Worm (Caenorhabditis elegans) whole organism, L3 larva: ENCODE data around the gene abcf-3.
A peak's percentile ranks its signal among the peaks of the same experiment; 100 is the strongest.

Experiments used
- R02D3.7 ChIP-seq: fragments of 150-350 bp; optimal IDR thresholded peaks from 2 replicates; lab custom pipeline; 2014; ENCODE audit warnings: missing biosample characterization, missing genetic modification characterization
- ZK546.5 ChIP-seq: sonication (generic microtip); optimal IDR thresholded peaks from 2 replicates; lab custom pipeline; 2017; ENCODE audit warnings: missing biosample characterization, missing genetic modification characterization
- ceh-16 ChIP-seq: sonication (generic microtip); optimal IDR thresholded peaks from 2 replicates; lab custom pipeline; 2017; ENCODE audit warnings: missing biosample characterization, missing genetic modification characterization
- ceh-28 ChIP-seq: fragments of 150-350 bp; optimal IDR thresholded peaks from 2 replicates; lab custom pipeline; 2014; ENCODE audit warnings: missing biosample characterization, missing genetic modification reagents, missing genetic modification characterization
- ceh-82 ChIP-seq: fragments of 150-350 bp; optimal IDR thresholded peaks from 2 replicates; lab custom pipeline; 2014; ENCODE audit warnings: missing biosample characterization, missing genetic modification characterization
- ceh-9 ChIP-seq: sonication (generic microtip); optimal IDR thresholded peaks from 2 replicates; lab custom pipeline; 2018; ENCODE audit warnings: missing biosample characterization, missing genetic modification characterization
- egl-27 ChIP-seq: sonication (generic microtip); optimal IDR thresholded peaks from 4 replicates; lab custom pipeline; 2017; ENCODE audit warnings: missing biosample characterization, missing genetic modification reagents, missing genetic modification characterization
- egl-5 ChIP-seq: fragments of 150-350 bp; optimal IDR thresholded peaks from 2 replicates; lab custom pipeline; 2017; ENCODE audit warnings: missing biosample characterization, missing genetic modification reagents, missing genetic modification characterization, inconsistent platforms
- elt-1 ChIP-seq: fragments of 150-350 bp; optimal IDR thresholded peaks from 2 replicates; lab custom pipeline; 2014; ENCODE audit warnings: missing biosample characterization, missing genetic modification characterization
- elt-2 ChIP-seq: sonication (generic microtip); optimal IDR thresholded peaks from 2 replicates; lab custom pipeline; 2016; ENCODE audit warnings: missing genetic modification reagents, mild to moderate bottlenecking, missing genetic modification characterization, missing compliant biosample characterization
- elt-3 ChIP-seq, 3 experiments: fragments of 150-350 bp in 1 of 3; sonication (generic microtip) in 2 of 3; optimal IDR thresholded peaks; 2 replicates in 2 of 3; 4 replicates in 1 of 3; lab custom pipeline; 2014 to 2017; ENCODE audit warnings: missing biosample characterization in 3 of 3, missing genetic modification characterization in 3 of 3
- eor-1 ChIP-seq, 2 experiments: fragments of 150-350 bp; optimal IDR thresholded peaks; 2 replicates each; lab custom pipeline; 2014 to 2018; ENCODE audit warnings: missing biosample characterization in 2 of 2, missing genetic modification characterization in 2 of 2
- fkh-10 ChIP-seq: sonication (generic microtip); optimal IDR thresholded peaks from 2 replicates; lab custom pipeline; 2017; ENCODE audit warnings: missing biosample characterization, missing genetic modification reagents, missing genetic modification characterization
- fkh-2 ChIP-seq: fragments of 150-350 bp; optimal IDR thresholded peaks from 2 replicates; lab custom pipeline; 2014; ENCODE audit warnings: missing biosample characterization, missing genetic modification reagents, missing genetic modification characterization
- hmg-11 ChIP-seq: sonication (generic microtip); optimal IDR thresholded peaks from 2 replicates; lab custom pipeline; 2016; ENCODE audit warnings: missing genetic modification characterization, missing compliant biosample characterization
- jun-1 ChIP-seq: fragments of 150-350 bp; optimal IDR thresholded peaks from 2 replicates; lab custom pipeline; 2014; ENCODE audit warnings: missing biosample characterization, missing genetic modification reagents, missing genetic modification characterization
- lin-15B ChIP-seq: fragments of 150-350 bp; optimal IDR thresholded peaks from 2 replicates; lab custom pipeline; 2014; ENCODE audit warnings: missing biosample characterization, missing genetic modification characterization
- lin-39 ChIP-seq: fragments of 150-350 bp; optimal IDR thresholded peaks from 2 replicates; lab custom pipeline; 2018; ENCODE audit warnings: missing biosample characterization, missing genetic modification reagents, missing genetic modification characterization
- lsy-12 ChIP-seq: sonication (generic microtip); optimal IDR thresholded peaks from 2 replicates; lab custom pipeline; 2016; ENCODE audit warnings: mild to moderate bottlenecking, missing genetic modification characterization, missing compliant biosample characterization
- mdl-1 ChIP-seq: fragments of 150-350 bp; optimal IDR thresholded peaks from 2 replicates; lab custom pipeline; 2014; ENCODE audit warnings: missing biosample characterization, missing genetic modification characterization
- nfya-1 ChIP-seq: sonication (generic microtip); optimal IDR thresholded peaks from 2 replicates; lab custom pipeline; 2017; ENCODE audit warnings: missing genetic modification characterization, mild to moderate bottlenecking, missing compliant biosample characterization, antibody characterized with exemption, moderate library complexity; ENCODE audit not compliant: insufficient read depth
- nhr-11 ChIP-seq: fragments of 150-350 bp; optimal IDR thresholded peaks from 2 replicates; lab custom pipeline; 2014; ENCODE audit warnings: missing biosample characterization, missing genetic modification characterization
- nhr-23 ChIP-seq: fragments of 150-350 bp; optimal IDR thresholded peaks from 2 replicates; lab custom pipeline; 2014; ENCODE audit warnings: missing biosample characterization, missing genetic modification reagents, missing genetic modification characterization
- nhr-237 ChIP-seq: fragments of 150-350 bp; optimal IDR thresholded peaks from 2 replicates; lab custom pipeline; 2014; ENCODE audit warnings: missing biosample characterization, missing genetic modification characterization
- nhr-25 ChIP-seq: sonication (generic microtip); optimal IDR thresholded peaks from 2 replicates; lab custom pipeline; 2017; ENCODE audit warnings: missing biosample characterization, missing genetic modification characterization
- nhr-28 ChIP-seq: fragments of 150-350 bp; optimal IDR thresholded peaks from 2 replicates; lab custom pipeline; 2014; ENCODE audit warnings: missing biosample characterization, missing genetic modification characterization
- nhr-43 ChIP-seq: sonication (generic microtip); optimal IDR thresholded peaks from 2 replicates; lab custom pipeline; 2016; ENCODE audit warnings: mild to moderate bottlenecking, missing genetic modification characterization, missing compliant biosample characterization; ENCODE audit not compliant: poor library complexity, severe bottlenecking
- nhr-67 ChIP-seq: fragments of 150-350 bp; optimal IDR thresholded peaks from 2 replicates; lab custom pipeline; 2014; ENCODE audit warnings: missing biosample characterization, missing genetic modification characterization
- nhr-76 ChIP-seq: fragments of 150-350 bp; sonication (generic microtip); optimal IDR thresholded peaks from 5 replicates; lab custom pipeline; 2014; ENCODE audit warnings: missing biosample characterization, missing genetic modification characterization
- nhr-77 ChIP-seq: fragments of 150-350 bp; optimal IDR thresholded peaks from 2 replicates; lab custom pipeline; 2014; ENCODE audit warnings: missing biosample characterization, missing genetic modification characterization
- pha-4 ChIP-seq: fragments of 150-350 bp; optimal IDR thresholded peaks from 2 replicates; lab custom pipeline; 2014; ENCODE audit warnings: missing biosample characterization, missing genetic modification reagents, missing genetic modification characterization
- pqm-1 ChIP-seq: fragments of 150-350 bp; optimal IDR thresholded peaks from 2 replicates; lab custom pipeline; 2017; ENCODE audit warnings: missing biosample characterization, missing genetic modification characterization, inconsistent platforms
- sea-2 ChIP-seq: fragments of 150-350 bp; sonication (generic microtip); optimal IDR thresholded peaks from 4 replicates; lab custom pipeline; 2014; ENCODE audit warnings: missing biosample characterization, missing genetic modification reagents, missing genetic modification characterization
- skn-1 ChIP-seq: fragments of 150-350 bp; optimal IDR thresholded peaks from 2 replicates; lab custom pipeline; 2014; ENCODE audit warnings: missing biosample characterization, missing genetic modification characterization
- snpc-4 ChIP-seq: fragments of 150-350 bp; optimal IDR thresholded peaks from 2 replicates; lab custom pipeline; 2014; ENCODE audit warnings: missing biosample characterization, missing genetic modification characterization
- tbx-2 ChIP-seq: sonication (generic microtip); optimal IDR thresholded peaks from 2 replicates; lab custom pipeline; 2016; ENCODE audit warnings: mild to moderate bottlenecking, missing genetic modification characterization, missing compliant biosample characterization
- unc-39 ChIP-seq: sonication (generic microtip); optimal IDR thresholded peaks from 4 replicates; lab custom pipeline; 2017; ENCODE audit warnings: missing biosample characterization, missing genetic modification characterization
- zag-1 ChIP-seq: fragments of 150-350 bp; optimal IDR thresholded peaks from 2 replicates; lab custom pipeline; 2014; ENCODE audit warnings: missing biosample characterization, missing genetic modification characterization
- ztf-11 ChIP-seq: fragments of 150-350 bp; optimal IDR thresholded peaks from 2 replicates; lab custom pipeline; 2014; ENCODE audit warnings: missing biosample characterization, missing genetic modification characterization

abcf-3 gene

DNA sequence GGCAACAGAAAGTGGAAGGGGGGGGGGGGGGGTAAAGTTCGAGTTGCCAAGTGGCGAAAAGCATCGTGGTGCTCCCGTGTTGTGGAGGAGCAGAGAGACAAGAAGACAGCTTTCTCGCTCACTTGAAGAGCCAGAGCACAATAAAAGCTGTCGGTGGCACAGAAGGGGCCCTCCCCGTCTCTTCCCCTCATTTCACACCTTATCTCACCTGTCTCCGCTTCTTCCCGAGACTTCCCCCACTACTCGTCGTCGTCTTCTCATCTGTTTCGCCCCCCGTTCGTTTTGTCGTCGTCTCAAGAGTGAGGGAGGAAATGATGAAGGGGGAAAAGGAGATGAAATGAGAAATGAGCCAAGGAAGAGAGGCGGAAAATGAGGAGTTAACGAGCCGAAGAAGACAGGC lies 34.7 kb upstream of the abcf-3 start:
- TF ChIP-seq lsy-12 (tag; lab: Kevin White, UChicago), result no peak
- TF ChIP-seq ceh-82 (tag; lab: Kevin White, UChicago), result no peak
- no peak for TF ChIP-seq pqm-1
- TF ChIP-seq nfya-1, result peak; percentile 26
- no peak for TF ChIP-seq nhr-77 (tag; lab: Kevin White, UChicago)
- TF ChIP-seq pha-4 (tag; lab: Kevin White, UChicago), result no peak
- no peak for TF ChIP-seq tbx-2 (tag; lab: Kevin White, UChicago)
- no peak for TF ChIP-seq sea-2
- TF ChIP-seq nhr-237 (tag; lab: Kevin White, UChicago), result no peak
- no peak for TF ChIP-seq elt-3 (tag; optimal IDR thresholded peaks at IDR 0.05; lab: Kevin White, UChicago)
- TF ChIP-seq ceh-16 (tag; lab: Kevin White, UChicago), result no peak
- no peak for TF ChIP-seq skn-1
- TF ChIP-seq ceh-28, result no peak
- no peak for TF ChIP-seq ceh-9 (tag; lab: Kevin White, UChicago)
- no peak for TF ChIP-seq nhr-67 (tag; lab: Kevin White, UChicago)
- peak; percentile 36 for TF ChIP-seq egl-5 (tag; lab: Kevin White, UChicago)
- TF ChIP-seq egl-27 (tag; lab: Kevin White, UChicago), result no peak
- TF ChIP-seq mdl-1 (tag; lab: Kevin White, UChicago), result peak; percentile 29
- no peak for TF ChIP-seq R02D3.7
- TF ChIP-seq snpc-4, result no peak
- no peak for TF ChIP-seq zag-1
- TF ChIP-seq unc-39 (tag; lab: Kevin White, UChicago), result no peak
- peak; percentile 48 for TF ChIP-seq lin-39 (tag; lab: Kevin White, UChicago)
- TF ChIP-seq ztf-11 (tag; lab: Kevin White, UChicago), result no peak
- no peak for TF ChIP-seq fkh-2 (tag; lab: Kevin White, UChicago)

DNA sequence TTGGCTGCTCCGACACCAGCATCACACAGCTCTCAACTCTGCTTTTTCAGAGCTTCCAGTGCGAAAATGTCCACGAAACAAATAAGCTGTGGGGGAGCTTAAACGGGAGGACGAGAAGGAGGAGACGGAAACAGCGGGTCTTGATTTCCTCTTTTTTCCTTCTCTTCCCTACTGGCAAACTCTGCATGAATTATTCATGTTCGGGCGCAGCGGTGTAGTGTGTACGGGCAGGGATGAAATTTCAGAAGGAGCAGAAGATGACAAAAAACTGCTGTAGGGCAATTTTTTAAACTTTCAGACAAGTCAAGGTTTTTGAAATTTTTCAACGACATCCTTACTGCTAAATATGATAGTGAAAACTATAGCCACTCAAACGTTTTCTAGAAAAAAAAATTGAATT lies 33.9 kb upstream of the abcf-3 start:
- peak; percentile 36 for TF ChIP-seq lin-39 (tag; lab: Kevin White, UChicago)
- no peak for TF ChIP-seq R02D3.7
- TF ChIP-seq, all 47 proteins: peak for 1

DNA sequence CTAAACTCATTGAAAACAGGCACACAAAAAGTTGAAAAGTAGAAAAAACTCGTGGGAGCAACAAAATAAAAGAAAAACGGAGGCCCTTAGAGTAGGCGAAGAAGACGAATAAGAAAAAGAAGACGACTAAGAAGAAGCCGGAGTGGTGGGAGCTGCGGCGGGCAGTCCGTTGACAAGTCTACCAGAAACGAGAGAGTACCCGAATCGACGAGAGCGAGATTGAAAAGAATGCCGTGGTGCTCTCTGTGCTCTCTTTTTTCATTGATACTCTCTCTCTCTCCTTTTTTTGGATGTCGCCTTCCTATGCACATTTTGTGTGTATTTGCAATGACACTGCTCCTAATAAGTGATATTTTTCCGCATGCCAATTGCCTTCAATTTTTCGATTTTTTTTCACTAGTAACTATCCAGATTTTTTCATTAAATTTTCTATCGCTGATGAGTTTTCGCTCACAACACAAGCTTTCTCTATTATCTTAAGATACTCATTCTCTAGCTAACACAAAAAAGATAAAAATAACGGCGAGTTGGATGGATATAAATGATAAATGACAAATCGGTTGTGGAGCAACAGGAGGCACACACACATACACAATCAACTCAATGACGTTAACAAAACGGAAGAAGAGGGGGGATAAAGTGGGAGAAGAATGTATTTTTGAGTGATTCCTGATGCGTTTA lies 33.1 kb upstream of the abcf-3 start:
- TF ChIP-seq nhr-76 (tag; lab: Kevin White, UChicago) (no peak), snpc-4 (peak; percentile 6), nhr-237 (tag; lab: Kevin White, UChicago) (no peak), lin-39 (tag; lab: Kevin White, UChicago) (peak; percentile 56), elt-2 (tag; lab: Kevin White, UChicago) (no peak), egl-5 (tag; lab: Kevin White, UChicago) (peak; percentile 45), sea-2 (no peak), nfya-1 (peak; percentile 75), hmg-11 (peak; percentile 51), nhr-43 (no peak)

DNA sequence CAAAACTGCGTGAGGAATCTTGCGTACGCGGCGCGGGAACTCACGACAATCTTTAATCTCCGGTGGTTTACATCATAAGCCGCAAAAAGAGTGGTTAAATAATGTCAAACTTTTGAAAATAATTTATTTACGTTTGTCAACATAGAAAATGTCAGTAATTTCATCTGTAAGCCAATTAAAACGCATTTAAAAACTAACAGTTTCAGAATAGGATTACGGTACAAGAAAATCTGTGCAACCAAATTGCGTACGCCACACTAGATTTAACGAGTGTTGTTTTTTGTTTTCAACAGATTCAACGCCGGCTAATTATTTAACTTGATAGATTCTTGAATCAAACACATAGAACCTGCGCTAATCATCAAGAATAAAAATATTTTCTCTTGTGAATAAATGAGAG lies 32.4 kb upstream of the abcf-3 start:
- TF ChIP-seq nhr-25 (no peak), nhr-11 (tag; lab: Kevin White, UChicago) (no peak), lsy-12 (tag; lab: Kevin White, UChicago) (no peak), lin-15B (tag; lab: Kevin White, UChicago) (no peak), fkh-10 (no peak), zag-1 (no peak), eor-1 (tag; optimal IDR thresholded peaks at IDR 0.05; lab: Kevin White, UChicago) (no peak), pqm-1 (no peak), nhr-28 (tag; lab: Kevin White, UChicago) (no peak), nhr-237 (tag; lab: Kevin White, UChicago) (no peak)

DNA sequence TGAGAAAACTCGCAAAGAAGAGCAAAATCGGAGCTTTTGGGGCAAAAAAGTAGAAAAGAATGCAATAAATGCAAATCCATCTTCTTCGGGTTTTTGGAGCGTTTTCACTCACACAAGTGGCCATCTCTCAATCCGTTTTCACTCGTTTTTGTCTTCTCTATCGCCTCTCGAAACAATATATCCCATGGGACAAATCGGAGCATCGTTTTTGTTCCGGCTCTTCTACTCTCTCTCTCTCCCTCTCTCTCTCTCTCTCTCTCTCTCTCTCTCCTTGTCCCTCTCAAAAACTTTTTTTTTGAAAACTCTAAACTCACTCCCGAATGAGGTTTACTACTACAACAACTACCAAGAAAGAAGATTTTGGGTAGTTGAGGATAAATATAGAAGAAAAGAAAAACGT lies 31.7 kb upstream of the abcf-3 start:
- TF ChIP-seq ZK546.5 (tag; lab: Kevin White, UChicago), result no peak
- peak; percentile 55 for TF ChIP-seq nfya-1
- TF ChIP-seq lin-39 (tag; lab: Kevin White, UChicago), result peak; percentile 30
- TF ChIP-seq nhr-23 (tag; lab: Kevin White, UChicago), result no peak
- peak; percentile 29 for TF ChIP-seq elt-1 (tag; lab: Kevin White, UChicago)
- TF ChIP-seq jun-1, result peak; percentile 10
